Worm (Caenorhabditis elegans): ENCODE measurements around the gene Y32F6A.4.

DNA sequence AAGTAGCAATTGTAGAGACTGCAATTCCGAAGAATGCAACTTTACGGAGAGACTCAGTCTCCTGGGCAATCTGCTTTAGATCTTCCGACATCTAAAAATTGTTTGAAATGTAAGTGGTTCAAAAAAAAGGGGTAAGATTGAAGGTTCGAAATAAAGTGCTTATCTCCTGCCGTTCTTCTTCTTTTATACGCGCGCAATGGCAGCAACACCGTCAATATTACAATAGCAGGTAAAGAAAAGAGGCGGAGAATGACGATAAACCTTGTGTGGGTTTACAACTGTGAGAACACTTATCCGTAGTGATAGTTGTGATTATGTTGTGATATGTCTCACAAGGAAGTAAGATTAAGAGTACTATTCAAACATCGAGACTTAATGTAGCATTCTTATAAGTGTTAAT, 12.1 kb downstream of the Y32F6A.4 start, which contains the start of gene col-13:
- TF ChIP-seq lin-13 (tag; optimal IDR thresholded peaks at IDR 0.05) (no peak), mep-1 (tag; optimal IDR thresholded peaks at IDR 0.05) (no peak)

All from whole organism, mixed stage, embryonic.